Worm (Caenorhabditis elegans) whole organism, midembryonic: ENCODE data around the gene srx-31.
A peak's percentile ranks its signal among the peaks of the same experiment; 100 is the strongest.
"Not testable (repeated sequence)": the region's sequence is repeated elsewhere in the genome, so short reads cannot be mapped to it uniquely, and the experiment has no call there.

Source experiments
- T22C8.4 ChIP-seq: fragments of 200-800 bp; sonication (Bioruptor generic); IDR thresholded peaks from 2 replicates; pipeline ENCODE4 v1.3.6; 2022; ENCODE audit warnings: missing genetic modification characterization, missing compliant biosample characterization
- cog-1 ChIP-seq: sonication (generic microtip); optimal IDR thresholded peaks from 2 replicates; lab custom pipeline; 2016; ENCODE audit warnings: missing genetic modification characterization, missing compliant biosample characterization
- flt-1 ChIP-seq: fragments of 200-800 bp; sonication (Bioruptor generic); IDR thresholded peaks from 2 replicates; pipeline ENCODE4 v1.3.6; 2022; ENCODE audit warnings: missing genetic modification characterization, missing compliant biosample characterization
- klf-2 ChIP-seq: fragments of 200-800 bp; sonication (Bioruptor generic); conservative IDR thresholded peaks from 2 replicates; pipeline ENCODE4 v1.3.6; 2022; ENCODE audit warnings: missing genetic modification reagents, missing genetic modification characterization, missing compliant biosample characterization
- med-1 ChIP-seq: sonication (generic microtip); optimal IDR thresholded peaks from 2 replicates; lab custom pipeline; 2017; ENCODE audit warnings: missing genetic modification characterization, mild to moderate bottlenecking, missing compliant biosample characterization, antibody characterized with exemption, missing genetic modification reagents; ENCODE audit not compliant: insufficient read depth
- ref-1 ChIP-seq: fragments of 200-800 bp; sonication (Bioruptor generic); conservative IDR thresholded peaks from 2 replicates; pipeline ENCODE4 v1.3.6; 2022; ENCODE audit warnings: missing genetic modification reagents, missing genetic modification characterization, missing compliant biosample characterization
- tab-1 ChIP-seq: fragments of 200-800 bp; sonication (Bioruptor generic); IDR thresholded peaks from 2 replicates; pipeline ENCODE4 v1.3.6; 2022; ENCODE audit warnings: missing genetic modification characterization, missing compliant biosample characterization
- ztf-23 ChIP-seq: fragments of 200-800 bp; sonication (Bioruptor generic); IDR thresholded peaks from 2 replicates; pipeline ENCODE4 v1.3.6; 2022; ENCODE audit warnings: missing genetic modification reagents, missing genetic modification characterization, missing compliant biosample characterization
- ztf-29 ChIP-seq: fragments of 200-800 bp; sonication (Bioruptor generic); IDR thresholded peaks from 2 replicates; pipeline ENCODE4 v1.3.6; 2022; ENCODE audit warnings: missing genetic modification reagents, missing genetic modification characterization, missing compliant biosample characterization

The srx-31 gene

ce11 chrV:822922-823321 lies at the start of gene srx-31:
srx-31 (minus strand) TSS chrV:823022.
- TF ChIP-seq klf-2 (GFP tag; lab: Robert Waterston, UW); ref-1 (GFP tag; lab: Robert Waterston, UW); cog-1 (tag; lab: Kevin White, UChicago): not testable (repeated sequence)

ce11 chrV:871029-871428 lies 48.2 kb upstream of the srx-31 start, which contains the start of gene T02B11.4:
T02B11.4 (minus strand) TSS chrV:871129.
- TF ChIP-seq tab-1 (GFP tag; lab: Robert Waterston, UW) (no peak), klf-2 (GFP tag; lab: Robert Waterston, UW) (no peak), ztf-23 (GFP tag; lab: Robert Waterston, UW) (no peak), flt-1 (no peak), cog-1 (tag; lab: Kevin White, UChicago) (no peak), ztf-29 (no peak), T22C8.4 (GFP tag; lab: Robert Waterston, UW) (no peak), ref-1 (GFP tag; lab: Robert Waterston, UW) (no peak), med-1 (GFP tag; lab: Kevin White, UChicago) (no peak)

DNA sequence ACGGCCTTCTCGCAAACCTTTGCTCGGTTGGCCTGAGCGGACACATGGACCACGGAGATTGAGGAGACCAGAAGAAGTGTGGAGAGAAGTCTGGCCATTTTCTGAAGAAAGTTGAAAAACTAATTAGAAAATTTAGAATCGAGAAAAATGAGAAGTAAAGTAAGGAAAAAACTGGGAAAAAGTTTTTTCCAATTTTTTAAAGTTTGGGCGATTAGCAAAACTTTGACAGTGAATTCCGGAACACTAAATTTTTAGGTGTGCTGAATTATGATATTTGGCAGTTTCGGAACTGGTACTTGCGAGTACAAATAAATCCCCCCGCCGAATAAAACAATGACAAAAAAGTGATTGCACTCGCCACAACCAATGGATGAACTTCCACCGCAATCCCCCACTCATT lies 43.9 kb upstream of the srx-31 start, which contains the start of gene T02B11.3:
Gene T02B11.3 (minus strand): TSS at position 101 of the 400 bp plus-strand sequence.
- TF ChIP-seq flt-1, result no peak
- TF ChIP-seq med-1 (GFP tag; lab: Kevin White, UChicago), result no peak
- TF ChIP-seq ztf-23 (GFP tag; lab: Robert Waterston, UW), result no peak
- no peak for TF ChIP-seq T22C8.4 (GFP tag; lab: Robert Waterston, UW)
- no peak for TF ChIP-seq cog-1 (tag; lab: Kevin White, UChicago)
- no peak for TF ChIP-seq klf-2 (GFP tag; lab: Robert Waterston, UW)
- no peak for TF ChIP-seq ztf-29

DNA sequence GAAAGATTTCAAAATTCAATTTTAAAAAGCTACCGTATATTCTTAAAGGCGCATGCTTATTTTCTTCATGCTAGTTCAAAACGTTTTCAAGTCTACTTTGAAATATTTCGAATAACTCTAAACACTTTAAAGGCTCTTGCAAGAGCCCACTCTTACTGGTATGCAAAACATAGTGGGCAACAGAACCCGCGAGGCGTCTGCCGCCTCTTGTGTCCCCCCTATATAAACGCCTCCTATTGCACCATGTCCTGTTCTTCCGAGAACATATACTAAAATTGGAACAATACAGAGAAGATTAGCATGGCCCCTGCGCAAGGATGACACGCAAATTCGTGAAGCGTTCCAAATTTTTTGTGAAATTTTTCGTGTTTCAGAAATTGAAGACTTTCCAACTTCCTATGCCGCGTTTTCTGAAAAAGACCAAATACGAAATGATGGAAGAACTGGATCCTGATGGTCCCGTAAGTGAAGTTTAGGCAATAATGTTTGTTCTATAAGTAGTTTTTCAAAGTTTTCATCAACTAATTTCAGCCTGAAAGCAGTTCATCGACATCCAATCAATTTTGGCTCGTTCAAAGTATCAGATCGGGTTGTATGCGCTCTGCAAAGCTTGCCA lies 36.1 kb upstream of the srx-31 start:
- TF ChIP-seq med-1 (GFP tag; lab: Kevin White, UChicago) (no peak), ztf-29 (0 out of 2 replicates have a peak, but pooled peaks have one; percentile 17), T22C8.4 (GFP tag; lab: Robert Waterston, UW) (no peak), flt-1 (0 out of 2 replicates have a peak, but pooled peaks have one; percentile 49), ztf-23 (GFP tag; lab: Robert Waterston, UW) (no peak), ref-1 (GFP tag; lab: Robert Waterston, UW) (no peak; the same call in 1 of the 2 replicates), tab-1 (GFP tag; lab: Robert Waterston, UW) (no peak)

- TF ChIP-seq med-1 (GFP tag; lab: Kevin White, UChicago) (no peak), flt-1 (no peak), ztf-23 (GFP tag; lab: Robert Waterston, UW) (no peak), klf-2 (GFP tag; lab: Robert Waterston, UW) (no peak), ref-1 (GFP tag; lab: Robert Waterston, UW) (no peak), tab-1 (GFP tag; lab: Robert Waterston, UW) (no peak), T22C8.4 (GFP tag; lab: Robert Waterston, UW) (no peak), ztf-29 (no peak)
These were observed 33.7 kb upstream of the srx-31 start, which contains the start of gene K09C6.2 for ce11 chrV:856549-856948. K09C6.2 (plus strand) TSS chrV:856849.

ce11 chrV:854966-855365 lies 32.1 kb upstream of the srx-31 start, which contains the start of gene K09C6.9:
K09C6.9 (minus strand) TSS chrV:855066.
- TF ChIP-seq ref-1 (GFP tag; lab: Robert Waterston, UW) (no peak), T22C8.4 (GFP tag; lab: Robert Waterston, UW) (no peak), ztf-23 (GFP tag; lab: Robert Waterston, UW) (no peak), klf-2 (GFP tag; lab: Robert Waterston, UW) (no peak), tab-1 (GFP tag; lab: Robert Waterston, UW) (no peak)

ce11 chrV:852184-852583 lies 29.4 kb upstream of the srx-31 start, which contains the start of gene K09C6.3:
K09C6.3 (plus strand) TSS chrV:852484.
- TF ChIP-seq ztf-29 (no peak), flt-1 (no peak), ztf-23 (GFP tag; lab: Robert Waterston, UW) (no peak), T22C8.4 (GFP tag; lab: Robert Waterston, UW) (no peak), cog-1 (tag; lab: Kevin White, UChicago) (no peak), ref-1 (GFP tag; lab: Robert Waterston, UW) (no peak), med-1 (GFP tag; lab: Kevin White, UChicago) (no peak), tab-1 (GFP tag; lab: Robert Waterston, UW) (no peak)

- TF ChIP-seq med-1 (GFP tag; lab: Kevin White, UChicago), result no peak
- no peak for TF ChIP-seq klf-2 (GFP tag; lab: Robert Waterston, UW)
- TF ChIP-seq tab-1 (GFP tag; lab: Robert Waterston, UW), result no peak
- TF ChIP-seq ref-1 (GFP tag; lab: Robert Waterston, UW), result no peak
- no peak for TF ChIP-seq flt-1
- no peak for TF ChIP-seq ztf-23 (GFP tag; lab: Robert Waterston, UW)
- TF ChIP-seq cog-1 (tag; lab: Kevin White, UChicago), result no peak
- TF ChIP-seq T22C8.4 (GFP tag; lab: Robert Waterston, UW), result no peak
- no peak for TF ChIP-seq ztf-29
These were observed 26.7 kb upstream of the srx-31 start, which contains the start of gene srbc-12 for ce11 chrV:849512-849911. srbc-12 (plus strand) TSS chrV:849812.

DNA sequence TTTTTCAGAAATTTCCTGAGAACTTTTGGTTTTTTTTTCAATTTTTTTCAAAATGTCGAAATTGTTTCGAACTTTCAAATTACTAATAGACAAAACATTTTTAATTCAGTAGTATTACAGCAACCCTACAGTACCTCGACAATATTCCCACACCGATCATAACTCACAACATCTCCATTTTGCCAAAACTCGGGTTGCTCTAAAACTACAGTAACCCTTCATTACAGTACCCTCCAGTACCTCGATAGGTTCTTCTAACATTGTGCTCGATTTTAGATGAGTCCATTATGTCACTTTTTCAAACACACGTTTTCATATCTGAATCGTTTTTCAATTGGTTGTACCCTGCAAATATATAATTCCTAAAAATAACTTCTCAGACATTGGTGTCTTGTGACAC lies 26.2 kb upstream of the srx-31 start:
- TF ChIP-seq T22C8.4 (GFP tag; lab: Robert Waterston, UW) (no peak), ref-1 (GFP tag; lab: Robert Waterston, UW) (no peak), med-1 (GFP tag; lab: Kevin White, UChicago) (no peak), ztf-23 (GFP tag; lab: Robert Waterston, UW) (no peak), cog-1 (tag; lab: Kevin White, UChicago) (no peak), klf-2 (GFP tag; lab: Robert Waterston, UW) (no peak), flt-1 (no peak), ztf-29 (no peak)
